Worm (Caenorhabditis elegans) whole organism, late embryonic: ENCODE data around the gene pals-22.

Experiments used
- ahr-1 ChIP-seq: sonication (generic microtip); optimal IDR thresholded peaks from 2 replicates; lab custom pipeline; 2016; ENCODE audit warnings: missing genetic modification characterization, missing compliant biosample characterization
- ama-1 ChIP-seq: fragments of 150-350 bp; optimal IDR thresholded peaks from 2 replicates; lab custom pipeline; 2014
- ceh-14 ChIP-seq: sonication (generic microtip); optimal IDR thresholded peaks from 2 replicates; lab custom pipeline; 2016; ENCODE audit warnings: missing genotype, missing genetic modification characterization, missing compliant biosample characterization
- ceh-22 ChIP-seq: sonication (generic microtip); optimal IDR thresholded peaks from 2 replicates; lab custom pipeline; 2017; ENCODE audit warnings: missing biosample characterization, missing genetic modification characterization
- fkh-10 ChIP-seq: fragments of 150-350 bp; optimal IDR thresholded peaks from 2 replicates; lab custom pipeline; 2014; ENCODE audit warnings: missing biosample characterization, missing genetic modification reagents, missing genetic modification characterization
- hlh-15 ChIP-seq: sonication (generic microtip); optimal IDR thresholded peaks from 2 replicates; lab custom pipeline; 2016; ENCODE audit warnings: missing genetic modification characterization, missing compliant biosample characterization
- nhr-11 ChIP-seq: fragments of 150-350 bp; optimal IDR thresholded peaks from 2 replicates; lab custom pipeline; 2014; ENCODE audit warnings: missing biosample characterization, missing genetic modification characterization
- npax-4 ChIP-seq: sonication (generic microtip); optimal IDR thresholded peaks from 2 replicates; lab custom pipeline; 2016; ENCODE audit warnings: missing genetic modification characterization, missing compliant biosample characterization
- odd-2 ChIP-seq: sonication (generic microtip); optimal IDR thresholded peaks from 2 replicates; lab custom pipeline; 2017; ENCODE audit warnings: antibody characterized with exemption, mild to moderate bottlenecking, missing genetic modification characterization, missing compliant biosample characterization
- pha-4 ChIP-seq: fragments of 150-350 bp; optimal IDR thresholded peaks from 2 replicates; lab custom pipeline; 2018; ENCODE audit warnings: missing biosample characterization, missing genetic modification reagents, missing genetic modification characterization
- rnt-1 ChIP-seq: sonication (generic microtip); optimal IDR thresholded peaks from 2 replicates; lab custom pipeline; 2016; ENCODE audit warnings: missing genetic modification characterization, missing compliant biosample characterization
- sox-4 ChIP-seq: sonication (generic microtip); optimal IDR thresholded peaks from 2 replicates; lab custom pipeline; 2017; ENCODE audit warnings: mild to moderate bottlenecking, missing genetic modification characterization, inconsistent platforms, missing compliant biosample characterization
- unc-42 ChIP-seq: sonication (generic microtip); optimal IDR thresholded peaks from 2 replicates; lab custom pipeline; 2016; ENCODE audit warnings: missing genotype, missing genetic modification characterization, missing compliant biosample characterization

- TF ChIP-seq fkh-10 (GFP tag; lab: Kevin White, UChicago) (no peak), ceh-14 (no peak), odd-2 (tag; lab: Kevin White, UChicago) (no peak), npax-4 (no peak), hlh-15 (tag; lab: Kevin White, UChicago) (no peak), rnt-1 (no peak), ceh-22 (tag; lab: Kevin White, UChicago) (no peak), unc-42 (no peak), ama-1 (lab: Kevin White, UChicago) (no peak), nhr-11 (tag; lab: Kevin White, UChicago) (no peak), ahr-1 (no peak), sox-4 (tag; lab: Kevin White, UChicago) (no peak), pha-4 (no peak)
Observed at ce11 chrIII:132118-132517, at the start of gene pals-22.
